Fruit fly (Drosophila melanogaster): ENCODE measurements around the gene kuk.

The kuk gene

DNA sequence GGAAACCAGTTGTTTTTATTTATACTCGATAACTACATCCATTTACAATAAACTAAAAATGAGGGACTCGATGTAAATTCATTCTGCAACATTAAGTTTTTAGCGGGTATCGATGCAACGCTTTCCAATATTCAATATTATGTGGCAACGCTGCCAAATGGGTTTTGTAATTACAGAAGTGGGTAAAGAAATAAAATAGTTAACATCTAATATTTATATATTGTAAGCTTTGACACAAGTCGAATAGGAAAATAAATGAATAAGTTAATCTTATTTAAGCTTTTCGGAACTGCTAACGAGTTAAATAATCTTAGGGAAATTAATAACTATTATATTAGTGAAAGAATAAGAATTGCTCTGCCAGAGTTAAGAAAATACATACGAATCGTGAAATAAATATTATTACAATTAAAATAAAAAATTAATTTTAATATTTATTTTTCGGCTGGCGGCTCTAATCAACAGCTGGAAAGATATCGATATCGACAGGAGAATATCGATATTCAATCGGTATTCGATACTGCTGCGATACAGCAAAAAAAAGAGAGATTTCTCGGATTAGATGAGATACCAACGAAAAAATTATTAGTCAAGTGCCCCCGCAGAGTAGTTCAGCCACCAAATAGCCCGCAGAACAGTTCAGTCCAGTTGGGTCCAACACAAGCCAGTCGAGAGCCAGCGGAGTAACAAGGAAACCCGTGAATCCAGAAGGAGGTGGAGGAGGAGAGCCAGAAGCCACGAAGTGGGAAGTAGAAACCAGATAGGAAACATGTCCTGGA, 5.2 kb downstream of the kuk start, which contains the start of gene GckIII (continued):
- TF ChIP-seq CG17361 (GFP tag; IDR thresholded peaks at IDR 0.05) (no peak), CG11560 (tag; IDR thresholded peaks at IDR 0.05) (peak; percentile 83; the same call in 2 of the 3 replicates), Six4 (GFP tag; optimal IDR thresholded peaks at IDR 0.05) (no peak), MBD-R2 (GFP tag; IDR thresholded peaks at IDR 0.05) (peak; percentile 54), CG31365 (tag; optimal IDR thresholded peaks at IDR 0.05) (no peak), ase (GFP tag; IDR thresholded peaks at IDR 0.05) (no peak), CG6175 (GFP tag; IDR thresholded peaks at IDR 0.05) (no peak), her (GFP tag; optimal IDR thresholded peaks at IDR 0.05) (no peak), crp (GFP tag; optimal IDR thresholded peaks at IDR 0.05) (peak in 1 of 2 experiments; percentile 79), Eip74EF (GFP tag; optimal IDR thresholded peaks at IDR 0.05) (no peak), Dref (GFP tag; IDR thresholded peaks at IDR 0.05) (peak; percentile 79), CG17829 (tag; optimal IDR thresholded peaks at IDR 0.05) (peak; percentile 22), D19B (GFP tag; optimal IDR thresholded peaks at IDR 0.05) (no peak), nmo (GFP tag; optimal IDR thresholded peaks at IDR 0.05) (peak; percentile 2)

DNA sequence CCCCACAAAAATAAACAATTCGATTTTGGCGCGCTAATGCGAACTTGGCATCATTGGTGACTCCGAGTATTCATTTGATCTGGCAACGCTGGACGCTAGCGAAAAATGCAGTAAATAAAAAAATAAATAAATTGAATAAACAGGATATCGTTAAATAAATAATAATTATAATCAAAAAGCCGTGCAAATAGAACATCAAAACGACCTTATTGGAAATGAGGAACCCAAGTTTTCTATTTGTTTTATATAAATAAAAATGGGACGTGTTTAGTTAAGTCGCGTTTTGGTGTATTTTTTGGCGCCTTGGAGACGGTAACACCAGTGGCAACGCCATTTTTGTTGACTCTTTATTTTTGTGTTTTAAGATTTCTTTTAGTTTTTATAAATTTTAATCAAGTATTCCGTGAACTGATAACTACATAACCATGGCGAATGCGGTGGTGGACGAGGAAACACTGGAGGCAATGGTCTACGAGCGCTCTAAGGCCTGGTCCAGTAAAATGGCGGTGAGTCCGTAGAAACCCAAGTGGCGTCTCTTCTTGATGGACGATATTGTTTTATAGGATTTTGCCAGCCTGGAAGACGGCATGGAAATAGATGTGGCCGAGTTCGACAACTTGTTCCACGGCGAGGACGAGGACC, 8.1 kb downstream of the kuk start, which contains the start of gene cal1:
cal1 (plus strand) TSS at position 304 of the 642 bp plus-strand sequence.
- TF ChIP-seq knrl (GFP tag; IDR thresholded peaks at IDR 0.05; ENCODE audit: partially characterized antibody) (peak; percentile 52; the same call in 2 of the 3 replicates), CG9797 (GFP tag; optimal IDR thresholded peaks at IDR 0.05) (peak; percentile 77), Dp (GFP tag; optimal IDR thresholded peaks at IDR 0.05) (peak; percentile 97), Ets97D (GFP tag; optimal IDR thresholded peaks at IDR 0.05) (peak; percentile 15), CG2116 (GFP tag; optimal IDR thresholded peaks at IDR 0.05) (peak; percentile 61), pzg (GFP tag; optimal IDR thresholded peaks at IDR 0.05) (peak; percentile 60), hkb (optimal IDR thresholded peaks at IDR 0.05) (peak; percentile 78), hkb (GFP tag; IDR thresholded peaks at IDR 0.05) (no peak), Scr (GFP tag; IDR thresholded peaks at IDR 0.05; ENCODE audit: partially characterized antibody) (peak; percentile 35), stwl (tag; optimal IDR thresholded peaks at IDR 0.05) (peak; percentile 40), CG34224 (GFP tag; IDR thresholded peaks at IDR 0.05; ENCODE audit: partially characterized antibody) (no peak), CG15514 (GFP tag; optimal IDR thresholded peaks at IDR 0.05) (peak; percentile 64), tll (GFP tag; optimal IDR thresholded peaks at IDR 0.05) (peak in 1 of 2 experiments; percentile 77), CG12391 (tag; optimal IDR thresholded peaks at IDR 0.05) (peak; percentile 28), CG9727 (GFP tag; optimal IDR thresholded peaks at IDR 0.05) (no peak), MESR4 (GFP tag; optimal IDR thresholded peaks at IDR 0.05) (peak; percentile 75), CG17829 (tag; optimal IDR thresholded peaks at IDR 0.05) (peak; percentile 48), sens (GFP tag) (peak; percentile 58), crp (GFP tag; optimal IDR thresholded peaks at IDR 0.05) (peak in 1 of 2 experiments; percentile 11), gfzf (GFP tag; optimal IDR thresholded peaks at IDR 0.05) (peak; percentile 65), Abd-B (GFP tag; optimal IDR thresholded peaks at IDR 0.05) (peak; percentile 33), amos (GFP tag; IDR thresholded peaks at IDR 0.05; ENCODE audit: partially characterized antibody) (0 out of 2 replicates have a peak, but pooled peaks have one; percentile 26), CG14710 (tag; optimal IDR thresholded peaks at IDR 0.05) (peak; percentile 84), pfk (GFP tag; optimal IDR thresholded peaks at IDR 0.05) (no peak), E2f1 (GFP tag; IDR thresholded peaks at IDR 0.05) (0 out of 2 replicates have a peak, but pooled peaks have one; percentile 22), phol (tag; optimal IDR thresholded peaks at IDR 0.05) (peak; percentile 95), CG8924 (tag; optimal IDR thresholded peaks at IDR 0.05) (peak; percentile 19), grau (tag; optimal IDR thresholded peaks at IDR 0.05) (no peak), CG7357 (GFP tag; IDR thresholded peaks at IDR 0.05) (no peak), YL-1 (GFP tag; optimal IDR thresholded peaks at IDR 0.05) (peak; percentile 73), CG3847 (GFP tag; IDR thresholded peaks at IDR 0.05) (peak; percentile 32; the same call in 1 of the 2 replicates), Vsx1 (GFP tag; optimal IDR thresholded peaks at IDR 0.05) (no peak), CG2712 (tag; optimal IDR thresholded peaks at IDR 0.05) (peak; percentile 51)

All from whole organism, embryonic.